Fruit fly (Drosophila melanogaster) whole organism, prepupa: ENCODE measurements around the gene mub.

ENCODE experiments used
- CG16779 ChIP-seq: fragments of 200-800 bp; sonication (Bioruptor generic); optimal IDR thresholded peaks from 3 replicates; lab custom pipeline; 2017; ENCODE audit warnings: missing biosample characterization, mild to moderate bottlenecking, missing genetic modification characterization
- CG3032 ChIP-seq: fragments of 200-800 bp; optimal IDR thresholded peaks from 2 replicates; lab custom pipeline; 2019; ENCODE audit warnings: missing biosample characterization, mild to moderate bottlenecking, missing genetic modification characterization, moderate library complexity
- lz ChIP-seq: fragments of 200-800 bp; sonication (Bioruptor generic); optimal IDR thresholded peaks from 3 replicates; lab custom pipeline; 2016; ENCODE audit warnings: missing biosample characterization, missing genetic modification characterization
- ss ChIP-seq, 2 experiments: fragments of 200-800 bp; sonication (Bioruptor generic); optimal IDR thresholded peaks; 2 replicates in 1 of 2; 3 replicates in 1 of 2; lab custom pipeline; 2017 to 2018; ENCODE audit warnings: mild to moderate bottlenecking in 2 of 2, missing biosample characterization in 2 of 2, missing genetic modification characterization in 2 of 2, moderate library complexity in 1 of 2

- TF ChIP-seq CG16779 (tag; lab: Kevin White, UChicago): no peak
- no peak for TF ChIP-seq CG3032 (tag; lab: Kevin White, UChicago)
- TF ChIP-seq lz (GFP tag; lab: Kevin White, UChicago): no peak
- TF ChIP-seq ss (GFP tag; optimal IDR thresholded peaks at IDR 0.05; lab: Kevin White, UChicago): peak in 1 of 2 experiments; percentile 9
Measured at dm6 chr3L:21889601-21890000, 45.0 kb downstream of the mub start.
